Worm (Caenorhabditis elegans) whole organism, mixed stage, embryonic: Measurements from ENCODE around the gene tmem-231.

Experiments used
- M03D4.4 ChIP-seq: sonication (generic microtip); optimal IDR thresholded peaks from 2 replicates; lab custom pipeline; 2017; ENCODE audit warnings: mild to moderate bottlenecking, missing genetic modification characterization, missing compliant biosample characterization
- bed-3 ChIP-seq: fragments of 200-800 bp; sonication (Bioruptor generic); optimal IDR thresholded peaks from 3 replicates; lab custom pipeline; 2018; ENCODE audit warnings: mild to moderate bottlenecking, missing genetic modification characterization, moderate library complexity, missing compliant biosample characterization
- ceh-39 ChIP-seq: fragments of 150-350 bp; optimal IDR thresholded peaks from 2 replicates; lab custom pipeline; 2014; ENCODE audit warnings: missing biosample characterization, missing genetic modification characterization
- ceh-43 ChIP-seq: fragments of 200-800 bp; sonication (Bioruptor generic); optimal IDR thresholded peaks from 2 replicates; lab custom pipeline; 2018; ENCODE audit warnings: mild to moderate bottlenecking, missing genetic modification characterization, moderate library complexity, missing compliant biosample characterization
- cnd-1 ChIP-seq: fragments of 200-800 bp; sonication (Bioruptor generic); optimal IDR thresholded peaks from 2 replicates; lab custom pipeline; 2018; ENCODE audit warnings: mild to moderate bottlenecking, missing genetic modification characterization, missing compliant biosample characterization
- flh-1 ChIP-seq: fragments of 200-800 bp; sonication (Bioruptor generic); optimal IDR thresholded peaks from 2 replicates; lab custom pipeline; 2018; ENCODE audit warnings: mild to moderate bottlenecking, missing genetic modification characterization, moderate library complexity, missing compliant biosample characterization
- hlh-1 ChIP-seq: fragments of 150-350 bp; optimal IDR thresholded peaks from 2 replicates; lab custom pipeline; 2014; ENCODE audit warnings: missing biosample characterization, missing genetic modification reagents, missing genetic modification characterization
- lin-13 ChIP-seq: fragments of 150-350 bp; optimal IDR thresholded peaks from 2 replicates; lab custom pipeline; 2014; ENCODE audit warnings: missing biosample characterization, missing genetic modification characterization
- mep-1 ChIP-seq: fragments of 150-350 bp; optimal IDR thresholded peaks from 2 replicates; lab custom pipeline; 2017; ENCODE audit warnings: missing biosample characterization, missing genetic modification reagents, missing genetic modification characterization, inconsistent platforms
- nhr-2 ChIP-seq: fragments of 150-350 bp; optimal IDR thresholded peaks from 2 replicates; lab custom pipeline; 2014; ENCODE audit warnings: missing biosample characterization, missing genetic modification characterization
- sem-2 ChIP-seq: fragments of 200-800 bp; sonication (Bioruptor generic); optimal IDR thresholded peaks from 2 replicates; lab custom pipeline; 2018; ENCODE audit warnings: mild to moderate bottlenecking, missing genetic modification characterization, missing compliant biosample characterization
- snpc-4 ChIP-seq: fragments of 150-350 bp; optimal IDR thresholded peaks from 2 replicates; lab custom pipeline; 2014; ENCODE audit warnings: missing biosample characterization, missing genetic modification characterization
- unc-39 ChIP-seq: fragments of 150-350 bp; optimal IDR thresholded peaks from 2 replicates; lab custom pipeline; 2014; ENCODE audit warnings: missing biosample characterization, missing genetic modification characterization
- ztf-11 ChIP-seq: fragments of 150-350 bp; optimal IDR thresholded peaks from 2 replicates; lab custom pipeline; 2014; ENCODE audit warnings: missing biosample characterization, missing genetic modification characterization

The tmem-231 gene

DNA sequence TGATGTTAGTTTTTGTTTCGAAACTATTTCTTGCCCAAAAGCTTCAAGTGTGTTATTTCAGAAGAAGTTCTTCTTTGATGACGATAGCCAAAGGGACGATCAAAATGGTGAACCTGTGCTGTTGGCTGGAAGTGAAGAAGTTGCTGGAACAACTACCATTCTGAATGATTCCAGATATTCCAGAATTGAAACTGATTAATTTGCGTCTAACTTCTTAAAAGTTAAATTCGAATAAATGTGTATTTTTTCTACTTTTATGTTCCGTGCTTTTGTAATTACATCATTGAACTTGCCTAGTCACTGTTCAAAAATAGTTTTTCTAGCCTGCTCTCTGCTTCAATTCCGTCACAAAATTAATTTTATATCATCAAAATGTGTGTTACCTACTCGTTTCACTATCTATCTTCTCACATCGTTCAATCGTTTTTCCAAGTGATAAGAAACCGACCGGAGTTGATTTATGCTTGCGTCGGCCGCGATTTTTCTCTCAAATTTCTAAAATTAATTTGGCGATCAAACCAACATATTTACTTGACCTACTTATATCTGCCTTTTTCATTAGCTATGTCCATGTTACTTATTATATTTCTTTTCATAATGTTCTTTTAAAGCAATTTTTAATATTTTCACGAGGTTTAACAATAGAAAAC is 48.6 kb downstream of the tmem-231 start:
- TF ChIP-seq sem-2 (GFP tag; lab: Kevin White, UChicago) = no peak
- TF ChIP-seq ztf-11 (tag; lab: Kevin White, UChicago) = no peak
- TF ChIP-seq ceh-39 (tag; lab: Kevin White, UChicago) = no peak
- no peak for TF ChIP-seq lin-13 (tag; lab: Kevin White, UChicago)
- no peak for TF ChIP-seq nhr-2 (tag; lab: Kevin White, UChicago)
- TF ChIP-seq cnd-1 (tag; lab: Kevin White, UChicago) = no peak
- no peak for TF ChIP-seq mep-1 (tag; lab: Kevin White, UChicago)

DNA sequence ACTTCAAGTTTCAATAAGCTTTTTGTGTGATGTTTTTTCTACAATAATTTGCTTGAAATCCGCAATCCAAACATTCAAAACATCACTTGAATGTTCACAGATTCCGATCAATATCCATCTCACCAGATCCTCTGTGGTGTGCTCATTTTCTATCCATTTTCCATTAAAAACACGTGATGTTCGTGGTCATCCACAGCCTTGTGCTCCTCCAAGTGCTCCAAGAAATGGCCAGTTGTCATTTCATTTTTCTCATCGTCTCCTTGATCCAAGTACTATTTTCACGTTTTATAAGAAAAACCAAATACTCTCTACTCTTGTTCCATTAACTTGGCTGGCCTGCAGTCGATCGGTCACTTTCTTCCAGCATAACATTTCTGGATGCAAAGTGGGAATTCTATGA is 49.6 kb downstream of the tmem-231 start:
- TF ChIP-seq ceh-43 (GFP tag; lab: Kevin White, UChicago) = no peak
- peak; percentile 79 for TF ChIP-seq hlh-1 (tag; lab: Kevin White, UChicago)

DNA sequence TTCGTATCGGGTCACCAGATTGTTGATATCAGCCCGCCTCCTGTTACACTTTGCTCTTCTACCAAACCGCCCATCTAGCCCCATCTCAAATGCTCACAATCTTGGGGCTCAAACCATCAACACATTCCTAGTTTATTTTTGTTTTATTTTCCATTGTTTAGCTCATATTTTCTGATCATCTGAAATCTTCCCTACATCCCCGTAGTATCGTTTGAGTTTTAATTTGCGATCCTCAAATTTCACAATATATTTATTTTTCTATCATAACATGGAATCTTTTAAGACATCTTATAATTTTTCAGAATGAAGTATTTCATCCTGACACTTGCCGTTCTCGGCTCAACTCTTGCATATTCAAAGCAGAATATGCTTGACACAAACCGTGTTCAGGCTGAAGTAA is 50.3 kb downstream of the tmem-231 start, which contains the start of gene spp-10:
Gene spp-10 (plus strand): TSS at position 301 of the 400 bp plus-strand sequence.
- TF ChIP-seq bed-3 (GFP tag; lab: Kevin White, UChicago) (no peak), unc-39 (no peak), snpc-4 (tag; lab: Kevin White, UChicago) (no peak), M03D4.4 (tag; lab: Kevin White, UChicago) (no peak), sem-2 (GFP tag; lab: Kevin White, UChicago) (no peak), ceh-39 (tag; lab: Kevin White, UChicago) (no peak), flh-1 (no peak)
